Worm (Caenorhabditis elegans) whole organism, L1 larva: ENCODE results near the gene K08B5.1.

Experiments used
- Y116A8C.19 ChIP-seq: sonication (generic microtip); optimal IDR thresholded peaks from 2 replicates; lab custom pipeline; 2016; ENCODE audit warnings: missing compliant biosample characterization, missing genetic modification characterization, borderline replicate concordance
- alr-1 ChIP-seq: fragments of 200-800 bp; sonication (Bioruptor generic); optimal IDR thresholded peaks from 2 replicates; lab custom pipeline; 2018; ENCODE audit warnings: borderline replicate concordance, mild to moderate bottlenecking, missing genetic modification characterization, missing compliant biosample characterization
- lin-39 ChIP-seq: fragments of 150-350 bp; optimal IDR thresholded peaks from 2 replicates; lab custom pipeline; 2014; ENCODE audit warnings: missing biosample characterization, missing genetic modification reagents, missing genetic modification characterization
- rnt-1 ChIP-seq: sonication (generic microtip); optimal IDR thresholded peaks from 2 replicates; lab custom pipeline; 2016; ENCODE audit warnings: mild to moderate bottlenecking, missing genetic modification characterization, moderate library complexity, missing compliant biosample characterization
- ztf-11 ChIP-seq, 2 experiments: sonication (generic microtip); optimal IDR thresholded peaks; 2 replicates each; lab custom pipeline; 2016 to 2017; ENCODE audit warnings: missing genetic modification characterization in 2 of 2, missing biosample characterization in 1 of 2, missing compliant biosample characterization in 1 of 2

DNA sequence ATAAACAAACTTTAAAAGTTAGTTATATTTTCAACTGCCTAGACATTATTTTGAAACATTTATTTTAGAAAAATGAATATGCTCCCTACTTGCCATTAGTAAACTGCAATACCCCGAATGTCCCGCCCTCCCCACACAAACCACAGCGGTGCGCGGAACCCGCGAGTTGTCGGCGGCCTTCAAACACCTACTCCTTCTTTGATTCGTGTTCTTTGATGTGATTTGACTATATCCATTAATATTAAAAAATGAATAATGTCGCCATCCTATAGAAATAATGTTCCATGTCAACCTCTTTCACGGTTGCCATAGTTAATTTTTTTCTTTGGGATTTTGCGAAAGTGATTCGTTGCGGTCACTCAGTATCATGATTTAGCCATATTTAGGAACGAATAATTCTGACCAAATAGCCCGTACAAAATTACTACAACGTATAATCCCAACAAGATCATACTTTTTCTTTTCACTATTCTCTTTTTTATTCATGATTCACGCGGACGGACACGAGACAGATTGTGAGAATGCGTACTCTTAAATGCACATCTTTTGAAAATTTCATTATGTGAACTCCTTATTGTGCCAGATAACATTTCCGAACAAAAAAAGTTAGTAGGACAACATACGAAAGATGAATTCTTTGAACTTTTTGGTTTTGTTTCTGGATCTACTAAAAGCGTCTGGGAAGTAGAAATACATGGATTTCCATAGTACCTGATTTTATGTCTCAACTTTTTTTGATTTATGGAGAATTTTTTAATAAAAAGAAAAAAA is 6.5 kb downstream of the K08B5.1 start:
- TF ChIP-seq rnt-1 (no peak), ztf-11 (tag; optimal IDR thresholded peaks at IDR 0.05; lab: Kevin White, UChicago) (no peak), alr-1 (no peak), lin-39 (tag; lab: Kevin White, UChicago) (no peak), Y116A8C.19 (tag; lab: Kevin White, UChicago) (no peak)
